Worm (Caenorhabditis elegans): Measurements from ENCODE around the gene T12D8.10.

T12D8.10 gene

DNA sequence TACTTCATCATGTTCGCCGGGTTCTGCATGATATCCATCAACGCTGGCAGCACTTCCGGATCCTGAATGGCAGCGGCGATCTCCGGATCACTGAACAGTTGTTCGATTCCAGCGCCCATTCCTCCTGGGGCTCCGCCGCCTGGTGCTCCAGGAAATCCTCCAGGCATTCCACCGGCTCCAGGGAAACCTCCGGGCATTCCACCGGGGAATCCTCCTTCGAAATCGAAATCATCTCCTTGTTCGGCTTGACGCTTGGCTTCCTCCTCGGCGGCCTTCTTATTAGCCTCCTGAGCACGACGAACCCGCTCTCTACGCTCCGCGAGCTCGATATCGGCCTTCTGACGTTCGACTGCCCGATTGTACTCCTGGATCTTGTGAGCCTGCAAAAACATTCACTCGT lies 26.6 kb downstream of the T12D8.10 start:
- TF ChIP-seq nhr-11 (tag; optimal IDR thresholded peaks at IDR 0.05) (no peak), ceh-82 (tag; optimal IDR thresholded peaks at IDR 0.05) (no peak), elt-3 (tag; optimal IDR thresholded peaks at IDR 0.05) (no peak), efl-3 (GFP tag; optimal IDR thresholded peaks at IDR 0.05) (no peak), nhr-84 (tag; optimal IDR thresholded peaks at IDR 0.05) (no peak), hlh-17 (GFP tag; optimal IDR thresholded peaks at IDR 0.05; ENCODE audit: borderline replicate concordance) (no peak), isw-1 (GFP tag; IDR thresholded peaks at IDR 0.05) (no peak), nhr-90 (tag; optimal IDR thresholded peaks at IDR 0.05; ENCODE audit: poor library complexity) (no peak), aha-1 (tag; optimal IDR thresholded peaks at IDR 0.05) (no peak)

DNA sequence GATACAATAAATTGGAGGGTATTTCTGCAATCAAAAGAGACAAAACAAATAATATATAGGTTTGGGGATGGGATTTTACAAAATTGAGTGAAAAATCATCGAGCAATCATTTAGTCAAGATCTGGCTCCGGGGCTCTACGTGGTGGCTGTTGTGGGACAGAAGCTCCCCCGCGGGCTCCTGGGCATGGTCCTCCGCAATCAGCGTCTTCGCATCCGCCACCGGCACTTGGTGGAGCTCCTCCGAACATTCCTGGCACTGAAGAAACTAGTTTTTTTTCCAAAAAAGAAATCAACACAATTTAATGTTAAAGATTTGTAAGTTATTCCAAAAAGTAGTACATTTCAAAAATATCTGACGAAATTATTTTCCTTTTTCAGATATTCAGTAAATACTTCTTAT lies 27.4 kb downstream of the T12D8.10 start:
- no peak for TF ChIP-seq lin-13 (GFP tag; optimal IDR thresholded peaks at IDR 0.05)
- no peak for TF ChIP-seq hpl-2 (GFP tag; optimal IDR thresholded peaks at IDR 0.05)
- TF ChIP-seq ceh-88 (GFP tag; IDR thresholded peaks at IDR 0.05) = no peak
- TF ChIP-seq zag-1 (tag; optimal IDR thresholded peaks at IDR 0.05) = no peak
- TF ChIP-seq efl-3 (GFP tag; optimal IDR thresholded peaks at IDR 0.05) = no peak
- no peak for TF ChIP-seq lin-35 (GFP tag; optimal IDR thresholded peaks at IDR 0.05)
- no peak for TF ChIP-seq hlh-4 (tag; optimal IDR thresholded peaks at IDR 0.05)
- no peak for TF ChIP-seq grh-1 (GFP tag; IDR thresholded peaks at IDR 0.05)
- TF ChIP-seq ets-5 (GFP tag; IDR thresholded peaks at IDR 0.05) = no peak
- TF ChIP-seq sptf-1 (tag; optimal IDR thresholded peaks at IDR 0.05) = no peak
- TF ChIP-seq nhr-237 (tag; optimal IDR thresholded peaks at IDR 0.05) = no peak
- TF ChIP-seq lsy-2 (tag; optimal IDR thresholded peaks at IDR 0.05) = no peak
- TF ChIP-seq nhr-12 (tag; optimal IDR thresholded peaks at IDR 0.05) = no peak
- TF ChIP-seq ztf-4 (tag; optimal IDR thresholded peaks at IDR 0.05) = no peak
- TF ChIP-seq tlp-1 (tag; optimal IDR thresholded peaks at IDR 0.05) = no peak
- no peak for TF ChIP-seq elt-3 (tag; optimal IDR thresholded peaks at IDR 0.05)
- no peak for TF ChIP-seq nhr-71 (tag; optimal IDR thresholded peaks at IDR 0.05)
- TF ChIP-seq mef-2 (tag; optimal IDR thresholded peaks at IDR 0.05) = no peak
- TF ChIP-seq dsc-1 (tag; optimal IDR thresholded peaks at IDR 0.05) = no peak

DNA sequence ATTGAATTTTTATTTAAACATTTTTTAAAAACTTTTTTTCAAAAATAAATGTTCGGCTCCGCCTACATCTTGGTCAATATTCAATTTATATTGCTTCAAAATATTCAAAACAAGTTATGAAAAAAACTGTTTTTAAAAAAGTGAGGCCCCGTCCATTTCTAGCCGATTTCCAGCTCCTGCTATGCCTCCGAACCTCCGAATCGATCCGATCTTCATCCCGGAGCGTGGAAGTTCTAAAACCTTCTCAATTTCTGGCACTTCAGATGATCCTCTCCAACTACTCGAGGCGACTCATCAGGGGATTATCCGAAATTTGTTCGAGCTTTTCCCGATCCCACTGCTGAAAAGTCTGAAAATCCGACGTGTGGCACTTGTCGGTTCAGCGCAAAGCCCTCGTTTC lies 27.9 kb downstream of the T12D8.10 start:
- TF ChIP-seq ztf-11 (tag; optimal IDR thresholded peaks at IDR 0.05) = no peak
- TF ChIP-seq irx-1 (tag; optimal IDR thresholded peaks at IDR 0.05) = no peak
- TF ChIP-seq F16B12.6 (tag; optimal IDR thresholded peaks at IDR 0.05) = no peak
- no peak for TF ChIP-seq egl-27 (tag; optimal IDR thresholded peaks at IDR 0.05)
- no peak for TF ChIP-seq zip-4 (GFP tag; optimal IDR thresholded peaks at IDR 0.05)
- no peak for TF ChIP-seq nhr-76 (tag; optimal IDR thresholded peaks at IDR 0.05)
- no peak for TF ChIP-seq zag-1 (tag; optimal IDR thresholded peaks at IDR 0.05)
- no peak for TF ChIP-seq lin-35 (GFP tag; optimal IDR thresholded peaks at IDR 0.05)
- no peak for TF ChIP-seq fkh-4 (tag; optimal IDR thresholded peaks at IDR 0.05; ENCODE audit: borderline replicate concordance)
- no peak for TF ChIP-seq unc-86 (tag; optimal IDR thresholded peaks at IDR 0.05)
- TF ChIP-seq mef-2 (tag; optimal IDR thresholded peaks at IDR 0.05) = no peak
- no peak for TF ChIP-seq ceh-82 (tag; optimal IDR thresholded peaks at IDR 0.05)
- TF ChIP-seq ceh-90 (tag; optimal IDR thresholded peaks at IDR 0.05) = no peak
- TF ChIP-seq nhr-90 (tag; optimal IDR thresholded peaks at IDR 0.05; ENCODE audit: poor library complexity) = no peak
- no peak for TF ChIP-seq vab-15 (tag; optimal IDR thresholded peaks at IDR 0.05)

DNA sequence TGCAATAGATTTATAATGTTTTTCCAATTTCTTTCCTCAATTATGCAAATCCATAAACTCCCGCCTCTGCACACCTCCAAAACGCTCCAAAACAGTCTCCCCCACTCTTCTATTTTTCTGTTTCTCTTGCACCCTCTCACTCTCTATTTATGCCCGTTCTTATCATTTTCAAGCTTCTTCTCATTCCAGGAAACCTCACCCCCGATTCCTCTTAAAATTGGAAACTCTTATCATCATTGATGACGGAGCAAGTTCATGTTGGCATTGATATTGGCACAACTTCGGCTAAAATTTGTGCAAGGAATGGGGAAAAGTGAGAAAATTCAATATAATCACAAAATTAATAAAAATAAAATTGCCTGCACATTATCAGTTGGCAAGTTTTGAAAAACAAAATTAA lies 34.3 kb downstream of the T12D8.10 start, which contains the start of gene shpk-1:
TSS of gene shpk-1 (plus strand) at position 188 of the 400 bp plus-strand sequence.
- TF ChIP-seq snpc-4 (tag; optimal IDR thresholded peaks at IDR 0.05) = no peak
- no peak for TF ChIP-seq ztf-4 (tag; optimal IDR thresholded peaks at IDR 0.05)
- TF ChIP-seq nhr-77 (tag; optimal IDR thresholded peaks at IDR 0.05) = no peak
- TF ChIP-seq lin-35 (GFP tag; optimal IDR thresholded peaks at IDR 0.05) = peak in 1 of 2 experiments; percentile 26
- peak; percentile 12 for TF ChIP-seq nhr-20 (tag; optimal IDR thresholded peaks at IDR 0.05)
- TF ChIP-seq nhr-71 (tag; optimal IDR thresholded peaks at IDR 0.05) = peak; percentile 10
- no peak for TF ChIP-seq elt-3 (tag; optimal IDR thresholded peaks at IDR 0.05)
- peak; percentile 89 for TF ChIP-seq elt-2 (tag; optimal IDR thresholded peaks at IDR 0.05)
- peak; percentile 58 for TF ChIP-seq pqm-1 (tag; optimal IDR thresholded peaks at IDR 0.05)

Data from whole organism, L1 larva.